Fruit fly (Drosophila melanogaster): ENCODE results near the gene Pxt.

DNA sequence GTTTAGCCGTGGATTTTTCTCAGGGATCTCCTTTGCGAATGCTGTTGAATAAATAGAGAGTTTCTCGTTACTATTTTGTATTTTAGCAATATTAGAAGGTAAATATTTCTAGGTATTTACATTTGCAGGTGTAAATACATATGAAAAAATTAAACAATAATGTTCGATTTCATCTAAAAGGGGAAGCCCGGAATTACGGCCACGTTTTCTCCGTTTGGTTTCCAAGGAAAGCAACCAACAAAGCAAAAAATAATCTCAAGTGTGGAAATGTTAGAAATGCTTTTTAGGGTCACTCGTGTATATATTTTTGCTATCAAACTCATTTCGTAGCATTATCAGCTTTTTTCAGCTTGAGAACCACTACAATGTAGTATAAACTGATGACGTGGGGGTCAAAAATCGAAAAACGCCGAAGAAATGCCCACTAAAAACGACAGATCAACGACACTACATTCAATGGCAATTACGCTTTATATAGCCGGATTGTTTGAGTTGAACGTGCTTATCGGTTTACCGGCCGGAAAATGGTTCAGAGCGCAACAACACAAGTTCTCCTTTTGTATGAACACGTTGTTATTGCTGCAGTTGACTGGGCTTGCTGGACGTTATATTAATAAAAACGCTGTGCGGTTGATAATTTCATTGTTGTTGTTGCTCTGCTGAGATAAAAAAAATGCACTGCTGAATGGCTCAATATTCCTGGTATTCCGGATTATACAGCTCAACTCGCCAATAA lies 40.9 kb upstream of the Pxt start:
- no peak for TF ChIP-seq Hr78 (GFP tag; optimal IDR thresholded peaks at IDR 0.05)
- no peak for TF ChIP-seq usp (GFP tag; optimal IDR thresholded peaks at IDR 0.05)
- no peak for TF ChIP-seq sv (GFP tag; optimal IDR thresholded peaks at IDR 0.05)
- no peak for TF ChIP-seq ey (GFP tag; optimal IDR thresholded peaks at IDR 0.05)
- no peak for TF ChIP-seq h (GFP tag; optimal IDR thresholded peaks at IDR 0.05)
